Fruit fly (Drosophila melanogaster) whole organism, embryonic: ENCODE measurements around the gene Rad60.

ENCODE experiments used
- B-H2 ChIP-seq: fragments of 200-800 bp; sonication (Bioruptor generic); optimal IDR thresholded peaks from 2 replicates; lab custom pipeline; 2018; ENCODE audit warnings: missing biosample characterization, mild to moderate bottlenecking, missing genetic modification characterization
- BEAF-32 ChIP-seq: fragments of 200-800 bp; sonication (Bioruptor generic); optimal IDR thresholded peaks from 3 replicates; lab custom pipeline; 2017; ENCODE audit warnings: missing biosample characterization, missing genetic modification characterization, mild to moderate bottlenecking, moderate library complexity, missing genetic modification reagents
- BtbVII ChIP-seq: fragments of 200-800 bp; sonication (Bioruptor generic); optimal IDR thresholded peaks from 3 replicates; lab custom pipeline; 2017; ENCODE audit warnings: missing biosample characterization, mild to moderate bottlenecking, missing genetic modification characterization
- CG11398 ChIP-seq: fragments of 200-800 bp; sonication (Bioruptor generic); optimal IDR thresholded peaks from 2 replicates; lab custom pipeline; 2016; ENCODE audit warnings: missing biosample characterization, missing genetic modification characterization
- CG11695 ChIP-seq: fragments of 200-800 bp; sonication (Bioruptor generic); IDR thresholded peaks from 3 replicates; pipeline ENCODE4 v1.3.6; 2022; ENCODE audit warnings: missing biosample characterization, missing genetic modification characterization
- CG13424 ChIP-seq: fragments of 200-800 bp; sonication (Bioruptor generic); optimal IDR thresholded peaks from 2 replicates; lab custom pipeline; 2019; ENCODE audit warnings: missing biosample characterization, mild to moderate bottlenecking, missing genetic modification characterization, moderate library complexity
- CG14050 ChIP-seq: fragments of 200-800 bp; sonication (Bioruptor generic); IDR thresholded peaks from 3 replicates; pipeline ENCODE4 v1.3.6; 2022; ENCODE audit warnings: missing biosample characterization, missing genetic modification characterization
- CG2875 ChIP-seq: fragments of 200-800 bp; sonication (Bioruptor generic); optimal IDR thresholded peaks from 2 replicates; lab custom pipeline; 2017; ENCODE audit warnings: missing biosample characterization, mild to moderate bottlenecking, missing genetic modification characterization, missing genetic modification reagents
- CG30431 ChIP-seq: fragments of 200-800 bp; sonication (Bioruptor generic); optimal IDR thresholded peaks from 2 replicates; lab custom pipeline; 2017; ENCODE audit warnings: missing biosample characterization, missing genetic modification characterization
- CG34422 ChIP-seq: fragments of 200-800 bp; sonication (Bioruptor generic); IDR thresholded peaks from 3 replicates; pipeline ENCODE4 v1.3.6; 2022; ENCODE audit warnings: missing biosample characterization, missing genetic modification characterization
- CG4707 ChIP-seq: fragments of 200-800 bp; sonication (Bioruptor generic); optimal IDR thresholded peaks from 2 replicates; lab custom pipeline; 2018; ENCODE audit warnings: missing biosample characterization, mild to moderate bottlenecking, missing genetic modification characterization, moderate library complexity
- CG5245 ChIP-seq: fragments of 200-800 bp; sonication (Bioruptor generic); optimal IDR thresholded peaks from 3 replicates; lab custom pipeline; 2016; ENCODE audit warnings: missing biosample characterization, missing genetic modification characterization
- CG6254 ChIP-seq: fragments of 200-800 bp; sonication (Bioruptor generic); optimal IDR thresholded peaks from 3 replicates; lab custom pipeline; 2017; ENCODE audit warnings: mild to moderate bottlenecking, missing biosample characterization, missing genetic modification reagents, missing genetic modification characterization
- CG6272 ChIP-seq: fragments of 200-800 bp; sonication (Bioruptor generic); IDR thresholded peaks from 2 replicates; pipeline ENCODE4 v1.3.6; 2022; ENCODE audit warnings: missing biosample characterization, missing genetic modification characterization
- CG6689 ChIP-seq: fragments of 200-800 bp; sonication (Bioruptor generic); IDR thresholded peaks from 2 replicates; pipeline ENCODE4 v1.3.6; 2022; ENCODE audit warnings: missing biosample characterization, missing genetic modification characterization
- CG8478 ChIP-seq: fragments of >200 bp; optimal IDR thresholded peaks from 2 replicates; lab custom pipeline; 2018
- CG9727 ChIP-seq: fragments of 200-800 bp; sonication (Bioruptor generic); optimal IDR thresholded peaks from 3 replicates; lab custom pipeline; 2017; ENCODE audit warnings: missing biosample characterization, mild to moderate bottlenecking, missing genetic modification characterization
- CG9797 ChIP-seq: fragments of 200-800 bp; sonication (Bioruptor generic); optimal IDR thresholded peaks from 3 replicates; lab custom pipeline; 2018; ENCODE audit warnings: missing biosample characterization, mild to moderate bottlenecking, missing genetic modification characterization
- CTCF ChIP-seq: fragments of 200-800 bp; sonication (Bioruptor generic); optimal IDR thresholded peaks from 2 replicates; lab custom pipeline; 2017; ENCODE audit warnings: missing biosample characterization, mild to moderate bottlenecking, missing genetic modification characterization, moderate library complexity
- CrebB ChIP-seq: fragments of 200-800 bp; sonication (Bioruptor generic); optimal IDR thresholded peaks from 3 replicates; lab custom pipeline; 2018; ENCODE audit warnings: missing biosample characterization, mild to moderate bottlenecking, missing genetic modification characterization
- ERR ChIP-seq: fragments of 200-800 bp; sonication (Bioruptor generic); optimal IDR thresholded peaks from 2 replicates; lab custom pipeline; 2016; ENCODE audit warnings: missing biosample characterization, missing genetic modification characterization
- Mrtf ChIP-seq: fragments of 200-800 bp; sonication (Bioruptor generic); IDR thresholded peaks from 3 replicates; pipeline ENCODE4 v1.3.6; 2022; ENCODE audit warnings: missing biosample characterization, missing genetic modification characterization
- Poxn ChIP-seq: fragments of 200-800 bp; sonication (Bioruptor generic); IDR thresholded peaks from 2 replicates; pipeline ENCODE4 v1.3.6; 2022; ENCODE audit warnings: missing biosample characterization, missing genetic modification characterization
- Rx ChIP-seq: fragments of 200-800 bp; sonication (Bioruptor generic); IDR thresholded peaks from 2 replicates; pipeline ENCODE4 v1.3.6; 2022; ENCODE audit warnings: missing biosample characterization, missing genetic modification characterization
- Stat92E ChIP-seq, 3 experiments: fragments of >200 bp in 2 of 3; fragments of 200-800 bp in 1 of 3; sonication (Bioruptor generic) in 1 of 3; optimal IDR thresholded peaks; 2 replicates each; lab custom pipeline; 2017 to 2019; ENCODE audit warnings: missing biosample characterization in 3 of 3, missing genetic modification characterization in 3 of 3, mild to moderate bottlenecking in 1 of 3, moderate library complexity in 1 of 3
- Tbp ChIP-seq: fragments of >200 bp; optimal IDR thresholded peaks from 2 replicates; lab custom pipeline; 2018; ENCODE audit warnings: missing biosample characterization, missing genetic modification characterization
- ab ChIP-seq: fragments of 200-800 bp; sonication (Bioruptor generic); optimal IDR thresholded peaks from 2 replicates; lab custom pipeline; 2016; ENCODE audit warnings: missing biosample characterization, missing genetic modification characterization
- bbx ChIP-seq: fragments of 200-800 bp; sonication (Bioruptor generic); IDR thresholded peaks from 2 replicates; pipeline ENCODE4 v1.3.6; 2022; ENCODE audit warnings: missing biosample characterization, missing genetic modification characterization; ENCODE audit not compliant: partially characterized antibody
- cas ChIP-seq: fragments of 200-800 bp; sonication (Bioruptor generic); IDR thresholded peaks from 2 replicates; pipeline ENCODE4 v1.3.6; 2022; ENCODE audit warnings: missing biosample characterization, missing genetic modification characterization
- chm ChIP-seq: fragments of 200-800 bp; sonication (Bioruptor generic); IDR thresholded peaks from 2 replicates; pipeline ENCODE4 v1.3.6; 2022; ENCODE audit warnings: missing biosample characterization, missing genetic modification characterization
- danr ChIP-seq: fragments of 200-800 bp; sonication (Bioruptor generic); IDR thresholded peaks from 2 replicates; pipeline ENCODE4 v1.3.6; 2022; ENCODE audit warnings: missing biosample characterization, missing genetic modification characterization
- dati ChIP-seq: fragments of 200-800 bp; sonication (Bioruptor generic); IDR thresholded peaks from 2 replicates; pipeline ENCODE4 v1.3.6; 2022; ENCODE audit warnings: missing biosample characterization, missing genetic modification characterization
- dm ChIP-seq: fragments of 200-800 bp; sonication (Bioruptor generic); optimal IDR thresholded peaks from 3 replicates; lab custom pipeline; 2016; ENCODE audit warnings: missing biosample characterization, missing genetic modification characterization
- ewg ChIP-seq: fragments of 200-800 bp; sonication (Bioruptor generic); optimal IDR thresholded peaks from 3 replicates; lab custom pipeline; 2017; ENCODE audit warnings: mild to moderate bottlenecking, missing biosample characterization, missing genetic modification reagents, missing genetic modification characterization
- fd102C ChIP-seq: fragments of 200-800 bp; sonication (Bioruptor generic); optimal IDR thresholded peaks from 2 replicates; lab custom pipeline; 2018; ENCODE audit warnings: missing biosample characterization, mild to moderate bottlenecking, missing genetic modification characterization, moderate library complexity
- gt ChIP-seq: fragments of 200-800 bp; sonication (Bioruptor generic); IDR thresholded peaks from 2 replicates; pipeline ENCODE4 v1.3.6; 2022; ENCODE audit warnings: missing biosample characterization, missing genetic modification characterization
- hth ChIP-seq: fragments of >200 bp; optimal IDR thresholded peaks from 2 replicates; lab custom pipeline; 2017; ENCODE audit warnings: inconsistent platforms
- ind ChIP-seq: fragments of 200-800 bp; sonication (Bioruptor generic); optimal IDR thresholded peaks from 3 replicates; lab custom pipeline; 2016; ENCODE audit warnings: missing biosample characterization, missing genetic modification characterization
- lola ChIP-seq, 3 experiments: fragments of >200 bp in 2 of 3; fragments of 200-800 bp in 1 of 3; sonication (Bioruptor generic) in 1 of 3; optimal IDR thresholded peaks; 2 replicates each; lab custom pipeline; 2017 to 2019; ENCODE audit warnings: missing biosample characterization in 3 of 3, missing genetic modification characterization in 3 of 3, mild to moderate bottlenecking in 1 of 3, moderate library complexity in 1 of 3
- luna ChIP-seq: fragments of 200-800 bp; sonication (Bioruptor generic); optimal IDR thresholded peaks from 2 replicates; lab custom pipeline; 2016; ENCODE audit warnings: missing biosample characterization, missing genetic modification characterization
- oc ChIP-seq: fragments of 200-800 bp; sonication (Bioruptor generic); optimal IDR thresholded peaks from 2 replicates; lab custom pipeline; 2018; ENCODE audit warnings: missing biosample characterization, mild to moderate bottlenecking, missing genetic modification characterization, moderate library complexity
- otp ChIP-seq: fragments of 200-800 bp; sonication (Bioruptor generic); IDR thresholded peaks from 3 replicates; pipeline ENCODE4, ENCODE4 v1.3.6; 2022; ENCODE audit warnings: missing biosample characterization, missing genetic modification characterization
- pan ChIP-seq, 4 experiments: fragments of >200 bp in 3 of 4; fragments of 200-800 bp in 1 of 4; sonication (Bioruptor generic) in 1 of 4; optimal IDR thresholded peaks in 3 of 4; IDR thresholded peaks in 1 of 4; 2 replicates each; pipeline versions ENCODE4 v1.3.6 to Lab custom; 2017 to 2022; ENCODE audit warnings: missing biosample characterization in 2 of 4, missing genetic modification characterization in 2 of 4, mixed read lengths in 1 of 4
- pnt ChIP-seq: fragments of 200-800 bp; sonication (Bioruptor generic); optimal IDR thresholded peaks from 3 replicates; lab custom pipeline; 2016; ENCODE audit warnings: missing biosample characterization, missing genetic modification characterization
- schlank ChIP-seq: fragments of 200-800 bp; sonication (Bioruptor generic); optimal IDR thresholded peaks from 2 replicates; lab custom pipeline; 2018; ENCODE audit warnings: missing biosample characterization, mild to moderate bottlenecking, missing genetic modification characterization
- sisA ChIP-seq: fragments of 200-800 bp; sonication (Bioruptor generic); IDR thresholded peaks from 2 replicates; pipeline ENCODE4 v1.3.6; 2022; ENCODE audit warnings: missing biosample characterization, missing genetic modification characterization
- tio ChIP-seq: fragments of 200-800 bp; sonication (Bioruptor generic); optimal IDR thresholded peaks from 2 replicates; lab custom pipeline; 2017; ENCODE audit warnings: missing biosample characterization, missing genetic modification characterization, inconsistent platforms
- tll ChIP-seq, 2 experiments: fragments of 200-800 bp in 1 of 2; fragments of >200 bp in 1 of 2; sonication (Bioruptor generic) in 1 of 2; optimal IDR thresholded peaks; 2 replicates each; lab custom pipeline; 2017 to 2019; ENCODE audit warnings: missing biosample characterization in 2 of 2, missing genetic modification characterization in 2 of 2, mild to moderate bottlenecking in 1 of 2, moderate library complexity in 1 of 2
- usp ChIP-seq: fragments of >200 bp; optimal IDR thresholded peaks from 2 replicates; lab custom pipeline; 2017; ENCODE audit warnings: missing biosample characterization, missing genetic modification characterization
- vnd ChIP-seq: fragments of 200-800 bp; sonication (Bioruptor generic); IDR thresholded peaks from 3 replicates; pipeline ENCODE4 v1.3.6; 2022; ENCODE audit warnings: missing biosample characterization, missing genetic modification characterization; ENCODE audit not compliant: partially characterized antibody
- wek ChIP-seq: fragments of 200-800 bp; sonication (Bioruptor generic); optimal IDR thresholded peaks from 3 replicates; lab custom pipeline; 2018; ENCODE audit warnings: missing biosample characterization, mild to moderate bottlenecking, missing genetic modification characterization, moderate library complexity

Rad60 gene

dm6 chr3R:23228605-23229264 is 22.5 kb downstream of the Rad60 start (continued):
- TF ChIP-seq BtbVII (GFP tag; lab: Kevin White, UChicago) (peak; percentile 47), CG6254 (GFP tag; lab: Kevin White, UChicago) (no peak), CG9797 (GFP tag; lab: Kevin White, UChicago) (no peak), sisA (GFP tag; lab: Robert Waterston, UW) (no peak), CG11398 (GFP tag; lab: Kevin White, UChicago) (no peak), CG34422 (GFP tag; lab: Robert Waterston, UW) (no peak), gt (no peak), luna (GFP tag; lab: Kevin White, UChicago) (no peak), cas (no peak), dati (GFP tag; lab: Robert Waterston, UW) (no peak), tio (GFP tag; lab: Kevin White, UChicago) (no peak), CrebB (tag; lab: Kevin White, UChicago) (no peak), Rx (GFP tag; lab: Robert Waterston, UW) (no peak), usp (GFP tag; lab: Kevin White, UChicago) (no peak), chm (GFP tag; lab: Robert Waterston, UW) (no peak), fd102C (no peak), ind (peak; percentile 43), CG11695 (no peak), lola (GFP tag; optimal IDR thresholded peaks at IDR 0.05; lab: Kevin White, UChicago) (no peak), CG2875 (GFP tag; lab: Kevin White, UChicago) (no peak), bbx (GFP tag; lab: Robert Waterston, UW) (no peak), pnt (GFP tag; lab: Kevin White, UChicago) (no peak), schlank (tag; lab: Kevin White, UChicago) (peak; percentile 15), CTCF (GFP tag; lab: Kevin White, UChicago) (no peak), CG30431 (no peak), ERR (GFP tag; lab: Kevin White, UChicago) (peak; percentile 6), Mrtf (GFP tag; lab: Robert Waterston, UW) (no peak), Stat92E (GFP tag; optimal IDR thresholded peaks at IDR 0.05; lab: Kevin White, UChicago) (no peak), dm (GFP tag; lab: Kevin White, UChicago) (no peak), ab (GFP tag; lab: Kevin White, UChicago) (no peak), B-H2 (GFP tag; lab: Kevin White, UChicago) (no peak), hth (no peak), CG9727 (GFP tag; lab: Kevin White, UChicago) (peak; percentile 34), ewg (GFP tag; lab: Kevin White, UChicago) (no peak), CG6272 (GFP tag; lab: Robert Waterston, UW) (no peak), CG4707 (GFP tag; lab: Kevin White, UChicago) (no peak), otp (no peak), BEAF-32 (GFP tag; lab: Kevin White, UChicago) (no peak), vnd (no peak), pan (optimal IDR thresholded peaks at IDR 0.05; lab: Kevin White, UChicago) (no peak), pan (GFP tag; optimal IDR thresholded peaks at IDR 0.05 in 1 of 2, IDR thresholded peaks at IDR 0.05 in 1 of 2) (no peak), Poxn (GFP tag; lab: Robert Waterston, UW) (no peak), CG5245 (no peak), Tbp (GFP tag; lab: Kevin White, UChicago) (no peak), CG6689 (GFP tag; lab: Robert Waterston, UW) (no peak), wek (GFP tag; lab: Kevin White, UChicago) (no peak), tll (GFP tag; optimal IDR thresholded peaks at IDR 0.05; lab: Kevin White, UChicago) (no peak), CG8478 (no peak), oc (tag; lab: Kevin White, UChicago) (no peak), CG13424 (tag; lab: Kevin White, UChicago) (no peak), danr (GFP tag; lab: Robert Waterston, UW) (no peak), CG14050 (GFP tag; lab: Robert Waterston, UW) (no peak)
